Worm (Caenorhabditis elegans): ENCODE data around the gene F48C5.2.

The F48C5.2 gene

ce11 chrX:11477748-11478147, 23.6 kb upstream of the F48C5.2 start (continued):
- TF ChIP-seq T26A8.4 (GFP tag; IDR thresholded peaks at IDR 0.05) = 0 out of 2 replicates have a peak, but pooled peaks have one; percentile 29
- peak; percentile 51; the same call in 1 of the 2 replicates for TF ChIP-seq dmd-8 (GFP tag; IDR thresholded peaks at IDR 0.05)
- TF ChIP-seq Y75B8A.6 (GFP tag; IDR thresholded peaks at IDR 0.05) = no peak
- no peak for TF ChIP-seq tag-97 (GFP tag; IDR thresholded peaks at IDR 0.05)
- no peak for TF ChIP-seq nhr-237 (tag; optimal IDR thresholded peaks at IDR 0.05)
- no peak for TF ChIP-seq pqm-1 (tag; optimal IDR thresholded peaks at IDR 0.05)
- no peak for TF ChIP-seq mxl-2 (GFP tag; conservative IDR thresholded peaks at IDR 0.05)
- TF ChIP-seq set-16 (GFP tag; IDR thresholded peaks at IDR 0.05) = no peak
- no peak for TF ChIP-seq spr-1 (tag; optimal IDR thresholded peaks at IDR 0.05)
- TF ChIP-seq attf-4 (tag; optimal IDR thresholded peaks at IDR 0.05) = no peak
- TF ChIP-seq ztf-7 (tag; optimal IDR thresholded peaks at IDR 0.05) = no peak
- TF ChIP-seq sdz-12 (GFP tag; optimal IDR thresholded peaks at IDR 0.05) = no peak
- no peak for TF ChIP-seq rbr-2 (tag; optimal IDR thresholded peaks at IDR 0.05)
- no peak for TF ChIP-seq Y48G9A.11 (GFP tag; IDR thresholded peaks at IDR 0.05)
- TF ChIP-seq ceh-20 (GFP tag; IDR thresholded peaks at IDR 0.05) = no peak
- no peak for TF ChIP-seq dpl-1 (GFP tag; optimal IDR thresholded peaks at IDR 0.05)
- TF ChIP-seq unc-130 (GFP tag; optimal IDR thresholded peaks at IDR 0.05) = no peak
- no peak for TF ChIP-seq F10B5.3 (tag; optimal IDR thresholded peaks at IDR 0.05)
- no peak for TF ChIP-seq spr-3 (GFP tag; optimal IDR thresholded peaks at IDR 0.05)
- no peak for TF ChIP-seq php-3 (GFP tag; IDR thresholded peaks at IDR 0.05)
- TF ChIP-seq snpc-4 (tag; optimal IDR thresholded peaks at IDR 0.05) = no peak
- no peak for TF ChIP-seq ZK546.5 (tag; optimal IDR thresholded peaks at IDR 0.05)
- no peak for TF ChIP-seq nhr-48 (tag; optimal IDR thresholded peaks at IDR 0.05)
- no peak for TF ChIP-seq duxl-1 (tag; optimal IDR thresholded peaks at IDR 0.05; ENCODE audit: poor library complexity)
- no peak for TF ChIP-seq nhr-76 (tag; optimal IDR thresholded peaks at IDR 0.05)
- no peak for TF ChIP-seq nhr-41 (GFP tag; IDR thresholded peaks at IDR 0.05)
- TF ChIP-seq F26F4.8 (GFP tag; conservative IDR thresholded peaks at IDR 0.05) = no peak
- TF ChIP-seq Y5F2A.4 (GFP tag; optimal IDR thresholded peaks at IDR 0.05) = no peak
- TF ChIP-seq lim-7 (GFP tag; IDR thresholded peaks at IDR 0.05) = no peak
- TF ChIP-seq ceh-82 (tag; optimal IDR thresholded peaks at IDR 0.05) = no peak
- no peak for TF ChIP-seq lir-3 (tag; optimal IDR thresholded peaks at IDR 0.05)
- TF ChIP-seq hlh-11 (tag; optimal IDR thresholded peaks at IDR 0.05) = peak; percentile 7

ce11 chrX:11475780-11476179, 21.6 kb upstream of the F48C5.2 start:
- no peak for TF ChIP-seq lsy-2 (tag; optimal IDR thresholded peaks at IDR 0.05)
- peak; percentile 94 for TF ChIP-seq aha-1 (tag)
- TF ChIP-seq ztf-11 (tag; optimal IDR thresholded peaks at IDR 0.05) = no peak
- no peak for TF ChIP-seq sdz-12 (GFP tag; optimal IDR thresholded peaks at IDR 0.05)
- no peak for TF ChIP-seq mdt-29 (GFP tag; IDR thresholded peaks at IDR 0.05)
- no peak for TF ChIP-seq Y5F2A.4 (GFP tag; optimal IDR thresholded peaks at IDR 0.05)
- TF ChIP-seq egl-43 (GFP tag; IDR thresholded peaks at IDR 0.05) = 0 out of 2 replicates have a peak, but pooled peaks have one; percentile 42

DNA sequence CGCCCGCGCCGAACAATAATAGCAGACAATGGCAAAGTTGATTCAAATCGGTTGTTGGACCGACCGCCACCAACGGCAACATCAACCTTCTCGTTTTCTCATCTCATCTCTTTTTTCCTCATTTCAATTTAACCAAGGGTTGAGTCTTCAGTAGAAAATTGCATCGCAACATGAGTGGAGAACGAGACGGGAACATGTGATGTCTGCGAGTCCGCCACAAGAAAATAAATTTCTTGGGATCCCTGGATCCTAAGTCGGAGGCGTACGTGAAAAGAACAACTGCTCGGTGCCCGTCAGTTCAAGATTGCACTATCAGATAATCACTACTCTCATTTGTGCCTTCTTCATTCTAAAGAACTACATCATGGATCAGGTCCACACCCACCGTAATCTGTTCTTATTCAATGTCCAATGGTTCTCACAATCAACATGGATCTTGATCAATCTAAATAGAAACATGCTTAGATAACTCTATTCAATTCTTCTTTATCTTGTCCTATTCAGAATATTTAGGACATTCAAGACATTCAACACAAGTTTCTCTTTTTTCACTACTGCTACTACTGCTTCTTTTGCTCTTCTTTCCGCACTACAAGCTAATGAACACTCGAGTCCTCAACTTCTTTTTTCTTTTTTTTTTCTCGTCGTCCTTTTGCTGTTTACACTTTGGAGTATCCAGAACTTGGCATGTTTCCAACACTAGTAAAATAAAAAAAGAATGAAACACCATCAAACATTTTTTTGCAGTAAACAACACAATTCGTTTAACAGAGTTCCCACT, 20.7 kb upstream of the F48C5.2 start:
- TF ChIP-seq nhr-11 (tag; optimal IDR thresholded peaks at IDR 0.05) = peak; percentile 34
- TF ChIP-seq ztf-7 (tag; optimal IDR thresholded peaks at IDR 0.05) = no peak
- TF ChIP-seq zfp-3 (GFP tag; conservative IDR thresholded peaks at IDR 0.05) = no peak
- no peak for TF ChIP-seq tra-1 (GFP tag; IDR thresholded peaks at IDR 0.05)
- peak; percentile 16 for TF ChIP-seq ama-1 (optimal IDR thresholded peaks at IDR 0.05)
- TF ChIP-seq egl-27 (tag; optimal IDR thresholded peaks at IDR 0.05) = no peak
- peak; percentile 65 for TF ChIP-seq hlh-30 (tag; optimal IDR thresholded peaks at IDR 0.05; ENCODE audit: insufficient read depth)
- peak in 1 of 2 experiments; percentile 39 for TF ChIP-seq unc-62 (GFP tag; optimal IDR thresholded peaks at IDR 0.05 in 1 of 2)
- TF ChIP-seq unc-62 (tag; optimal IDR thresholded peaks at IDR 0.05) = no peak
- no peak for TF ChIP-seq nhr-28 (tag; optimal IDR thresholded peaks at IDR 0.05)
- TF ChIP-seq vab-7 (GFP tag; IDR thresholded peaks at IDR 0.05) = no peak
- peak in 1 of 2 experiments; percentile 34 for TF ChIP-seq daf-16 (GFP tag; optimal IDR thresholded peaks at IDR 0.05)
- TF ChIP-seq daf-16 (tag; optimal IDR thresholded peaks at IDR 0.05) = no peak
- TF ChIP-seq snpc-1.2 (GFP tag; IDR thresholded peaks at IDR 0.05) = no peak
- TF ChIP-seq ces-1 (GFP tag; optimal IDR thresholded peaks at IDR 0.05) = no peak
- TF ChIP-seq dmd-8 (GFP tag; IDR thresholded peaks at IDR 0.05) = no peak
- peak; percentile 12 for TF ChIP-seq hlh-11 (tag; optimal IDR thresholded peaks at IDR 0.05)

Data from whole organism, L4 larva.